Fruit fly (Drosophila melanogaster): ENCODE measurements around the gene CG4907.
A peak's percentile ranks its signal among the peaks of the same experiment; 100 is the strongest.

Gene CG4907

DNA sequence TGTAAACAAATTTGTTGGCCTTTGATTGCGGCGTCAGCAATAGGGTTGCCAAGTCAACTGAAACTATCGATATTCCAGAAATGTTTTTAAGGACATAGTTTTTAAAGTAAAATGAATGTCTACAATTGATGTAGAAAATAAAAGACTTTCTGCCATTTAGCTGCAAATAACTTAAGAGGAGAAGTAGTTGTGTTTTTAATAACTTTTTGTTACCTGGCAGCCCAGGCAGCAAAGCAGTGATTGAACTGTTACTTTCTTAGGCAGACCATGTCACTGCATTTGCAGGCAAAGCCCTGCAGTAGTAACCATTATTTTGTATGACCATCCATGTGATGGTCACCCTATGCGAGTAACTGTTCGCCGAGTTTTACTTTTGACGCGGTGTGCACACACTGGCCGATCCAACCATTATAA is 40.0 kb upstream of the CG4907 start, which contains the start of the genes rumi, CG7029 and Usp12-46 (continued):
- TF ChIP-seq ato (GFP tag; IDR thresholded peaks at IDR 0.05; ENCODE audit: partially characterized antibody) (peak; percentile 67), Xrp1 (GFP tag; IDR thresholded peaks at IDR 0.05) (peak; percentile 88), pnt (GFP tag; optimal IDR thresholded peaks at IDR 0.05) (peak; percentile 80), CG4730 (GFP tag; IDR thresholded peaks at IDR 0.05) (peak; percentile 71), bowl (GFP tag; IDR thresholded peaks at IDR 0.05) (peak; percentile 66; the same call in 1 of the 2 replicates), CG3407 (GFP tag; optimal IDR thresholded peaks at IDR 0.05) (peak; percentile 72), tap (tag; optimal IDR thresholded peaks at IDR 0.05) (no peak), CG12071 (GFP tag; optimal IDR thresholded peaks at IDR 0.05) (peak; percentile 59), ttk (GFP tag; IDR thresholded peaks at IDR 0.05) (peak; percentile 76), CG13775 (GFP tag; optimal IDR thresholded peaks at IDR 0.05) (peak; percentile 89), ranshi (GFP tag; IDR thresholded peaks at IDR 0.05) (peak; percentile 99), Fer1 (GFP tag; optimal IDR thresholded peaks at IDR 0.05) (peak; percentile 75), pfk (GFP tag; optimal IDR thresholded peaks at IDR 0.05) (peak; percentile 38), BEAF-32 (GFP tag; optimal IDR thresholded peaks at IDR 0.05) (peak; percentile 87), ci (GFP tag; IDR thresholded peaks at IDR 0.05) (peak; percentile 90), CG10321 (GFP tag; IDR thresholded peaks at IDR 0.05) (peak; percentile 62), Pdp1 (GFP tag; optimal IDR thresholded peaks at IDR 0.05) (peak; percentile 82 to 92), CG2120 (GFP tag; optimal IDR thresholded peaks at IDR 0.05) (peak; percentile 93), row (GFP tag; IDR thresholded peaks at IDR 0.05) (peak; percentile 97), Atf3 (GFP tag; optimal IDR thresholded peaks at IDR 0.05) (peak; percentile 88), CG6765 (GFP tag; optimal IDR thresholded peaks at IDR 0.05) (peak; percentile 63), CG13624 (GFP tag; optimal IDR thresholded peaks at IDR 0.05) (peak; percentile 89), Camta (GFP tag; optimal IDR thresholded peaks at IDR 0.05) (peak; percentile 90), CG17802 (tag; optimal IDR thresholded peaks at IDR 0.05) (peak; percentile 61), CG11398 (GFP tag; optimal IDR thresholded peaks at IDR 0.05) (peak; percentile 84), CG17328 (GFP tag; IDR thresholded peaks at IDR 0.05) (peak; percentile 90), dysf (GFP tag; IDR thresholded peaks at IDR 0.05) (peak; percentile 84), peb (GFP tag; IDR thresholded peaks at IDR 0.05) (peak; percentile 45; the same call in 1 of the 2 replicates), z (GFP tag; IDR thresholded peaks at IDR 0.05) (no peak), CG10654 (GFP tag; optimal IDR thresholded peaks at IDR 0.05) (peak; percentile 87), Usf (GFP tag; optimal IDR thresholded peaks at IDR 0.05) (peak; percentile 70), B-H1 (GFP tag; IDR thresholded peaks at IDR 0.05) (peak; percentile 72), CG33213 (GFP tag; optimal IDR thresholded peaks at IDR 0.05) (peak; percentile 90), CG9817 (tag; optimal IDR thresholded peaks at IDR 0.05) (peak; percentile 89), CG32767 (GFP tag; IDR thresholded peaks at IDR 0.05) (peak; percentile 85), pho (GFP tag; optimal IDR thresholded peaks at IDR 0.05) (peak; percentile 87), CG34376 (GFP tag; optimal IDR thresholded peaks at IDR 0.05) (peak; percentile 58), CG6683 (GFP tag; optimal IDR thresholded peaks at IDR 0.05) (peak; percentile 43), CG12155 (GFP tag; optimal IDR thresholded peaks at IDR 0.05) (peak; percentile 88), fd3F (GFP tag; optimal IDR thresholded peaks at IDR 0.05) (peak; percentile 79), CG18476 (GFP tag; optimal IDR thresholded peaks at IDR 0.05) (peak; percentile 81), zen (tag; optimal IDR thresholded peaks at IDR 0.05) (peak; percentile 89), Eip74EF (GFP tag; optimal IDR thresholded peaks at IDR 0.05) (peak in 1 of 2 experiments; percentile 58), Dip2 (GFP tag; IDR thresholded peaks at IDR 0.05) (no peak), sima (GFP tag; optimal IDR thresholded peaks at IDR 0.05) (no peak), CG8089 (GFP tag; optimal IDR thresholded peaks at IDR 0.05) (peak; percentile 87), her (GFP tag; optimal IDR thresholded peaks at IDR 0.05) (peak; percentile 79), ems (GFP tag; optimal IDR thresholded peaks at IDR 0.05) (peak; percentile 85), CG1024 (GFP tag; IDR thresholded peaks at IDR 0.05) (peak; percentile 73), Ets97D (GFP tag; optimal IDR thresholded peaks at IDR 0.05) (peak; percentile 89), gce (GFP tag; IDR thresholded peaks at IDR 0.05) (peak; percentile 81)

Measured in whole organism, embryonic.